Worm (Caenorhabditis elegans) whole organism, early embryonic: ENCODE data around the gene dpy-8.

Experiments
- aly-1 ChIP-seq: sonication (generic microtip); optimal IDR thresholded peaks from 2 replicates; lab custom pipeline; 2016; ENCODE audit warnings: missing genetic modification characterization, missing compliant biosample characterization
- ama-1 ChIP-seq: fragments of 150-350 bp; optimal IDR thresholded peaks from 2 replicates; lab custom pipeline; 2014
- flt-1 ChIP-seq: fragments of 200-800 bp; sonication (Bioruptor generic); IDR thresholded peaks from 2 replicates; pipeline ENCODE4 v1.3.6; 2022; ENCODE audit warnings: missing genetic modification characterization, missing compliant biosample characterization
- hnd-1 ChIP-seq: sonication (generic microtip); optimal IDR thresholded peaks from 2 replicates; lab custom pipeline; 2016; ENCODE audit warnings: missing genetic modification characterization, missing compliant biosample characterization

DNA sequence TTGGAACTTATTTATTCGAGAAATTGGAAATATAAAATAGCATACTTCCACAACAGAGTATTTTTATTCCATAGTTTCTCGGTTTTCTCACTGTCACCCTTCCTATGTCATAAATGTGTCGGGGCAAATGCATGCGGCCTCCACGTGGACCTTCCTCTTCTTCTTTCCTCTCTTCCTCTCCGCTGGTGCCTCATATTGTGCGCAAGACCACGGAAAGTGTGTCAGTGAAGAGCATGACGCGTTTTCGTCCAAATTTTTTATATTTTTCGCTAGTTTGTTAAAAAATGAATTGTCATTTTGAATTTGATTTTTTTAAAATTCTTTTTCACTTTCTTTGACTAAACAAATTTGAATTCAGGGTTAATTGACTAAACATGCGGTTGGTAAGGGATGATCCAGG is 14.8 kb upstream of the dpy-8 start, which contains the start of gene mans-3:
- TF ChIP-seq ama-1 (lab: Kevin White, UChicago) (no peak), hnd-1 (tag; lab: Kevin White, UChicago) (peak; percentile 23), aly-1 (no peak), flt-1 (GFP tag; lab: Robert Waterston, UW) (no peak)
